Worm (Caenorhabditis elegans): Measurements from ENCODE around the gene ZK688.12.

DNA sequence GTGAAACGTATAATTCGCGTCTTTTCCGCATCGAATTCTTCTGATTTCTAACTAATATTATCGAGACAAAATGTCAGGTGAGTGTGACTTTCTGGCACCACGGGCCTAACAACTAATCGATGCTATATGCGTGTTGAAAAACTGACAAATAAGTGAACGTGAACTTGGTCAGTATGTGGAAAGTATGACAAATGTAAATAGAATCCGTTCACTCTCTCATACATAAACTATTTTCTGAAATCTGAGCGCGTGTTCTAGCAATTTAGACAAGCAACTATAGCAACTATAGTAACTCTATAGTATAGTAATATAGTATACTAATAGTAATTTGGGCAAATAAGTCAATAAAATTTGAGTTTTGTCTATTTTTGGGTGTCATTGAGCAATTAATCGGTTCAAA is 21.1 kb downstream of the ZK688.12 start:
- TF ChIP-seq unc-62 (GFP tag; optimal IDR thresholded peaks at IDR 0.05) = no peak
- no peak for TF ChIP-seq ztf-25 (GFP tag; IDR thresholded peaks at IDR 0.05)
- TF ChIP-seq ama-1 (optimal IDR thresholded peaks at IDR 0.05) = no peak
- TF ChIP-seq ama-1 (GFP tag; optimal IDR thresholded peaks at IDR 0.05) = no peak
- no peak for TF ChIP-seq rpc-1 (optimal IDR thresholded peaks at IDR 0.05)
- no peak for TF ChIP-seq rpc-1 (tag; optimal IDR thresholded peaks at IDR 0.05)
- no peak for TF ChIP-seq madf-10 (tag; optimal IDR thresholded peaks at IDR 0.05)
- TF ChIP-seq snpc-3.4 (tag; optimal IDR thresholded peaks at IDR 0.05) = no peak
- no peak for TF ChIP-seq hmg-20 (GFP tag; IDR thresholded peaks at IDR 0.05)
- TF ChIP-seq unc-130 (GFP tag; optimal IDR thresholded peaks at IDR 0.05) = no peak
- TF ChIP-seq mxl-1 (tag; optimal IDR thresholded peaks at IDR 0.05) = no peak
- TF ChIP-seq attf-6 (GFP tag; IDR thresholded peaks at IDR 0.05) = no peak
